Worm (Caenorhabditis elegans): ENCODE data around the gene lrr-1.

DNA sequence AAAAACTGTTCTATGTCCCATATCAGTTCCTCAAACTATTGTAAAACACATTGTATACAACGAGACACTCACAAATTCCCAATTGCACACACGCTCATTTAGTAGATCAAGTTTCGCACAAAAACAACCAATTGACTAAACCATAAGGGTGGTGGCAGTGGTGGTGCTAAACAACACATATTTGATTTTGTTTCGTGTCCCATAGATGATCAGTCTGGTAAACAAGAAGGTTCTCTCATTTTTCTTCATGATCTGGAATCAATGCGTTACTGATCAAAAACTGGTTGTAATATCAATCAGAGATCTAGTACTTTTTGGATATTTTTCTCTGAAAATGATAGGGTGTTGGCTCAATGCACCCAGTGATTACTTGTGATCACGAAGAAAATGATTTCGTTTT, 17.7 kb downstream of the lrr-1 start:
- TF ChIP-seq nhr-25 (tag; optimal IDR thresholded peaks at IDR 0.05) (no peak), ztf-11 (tag; optimal IDR thresholded peaks at IDR 0.05) (no peak), unc-62 (GFP tag; optimal IDR thresholded peaks at IDR 0.05) (no peak), snpc-4 (tag; optimal IDR thresholded peaks at IDR 0.05) (no peak), ztf-4 (tag; optimal IDR thresholded peaks at IDR 0.05) (no peak), egl-27 (tag; optimal IDR thresholded peaks at IDR 0.05) (no peak), ama-1 (optimal IDR thresholded peaks at IDR 0.05) (no peak)

All from whole organism, L2 larva.